Fruit fly (Drosophila melanogaster): ENCODE results near the gene Sec71.

Sec71 gene

DNA sequence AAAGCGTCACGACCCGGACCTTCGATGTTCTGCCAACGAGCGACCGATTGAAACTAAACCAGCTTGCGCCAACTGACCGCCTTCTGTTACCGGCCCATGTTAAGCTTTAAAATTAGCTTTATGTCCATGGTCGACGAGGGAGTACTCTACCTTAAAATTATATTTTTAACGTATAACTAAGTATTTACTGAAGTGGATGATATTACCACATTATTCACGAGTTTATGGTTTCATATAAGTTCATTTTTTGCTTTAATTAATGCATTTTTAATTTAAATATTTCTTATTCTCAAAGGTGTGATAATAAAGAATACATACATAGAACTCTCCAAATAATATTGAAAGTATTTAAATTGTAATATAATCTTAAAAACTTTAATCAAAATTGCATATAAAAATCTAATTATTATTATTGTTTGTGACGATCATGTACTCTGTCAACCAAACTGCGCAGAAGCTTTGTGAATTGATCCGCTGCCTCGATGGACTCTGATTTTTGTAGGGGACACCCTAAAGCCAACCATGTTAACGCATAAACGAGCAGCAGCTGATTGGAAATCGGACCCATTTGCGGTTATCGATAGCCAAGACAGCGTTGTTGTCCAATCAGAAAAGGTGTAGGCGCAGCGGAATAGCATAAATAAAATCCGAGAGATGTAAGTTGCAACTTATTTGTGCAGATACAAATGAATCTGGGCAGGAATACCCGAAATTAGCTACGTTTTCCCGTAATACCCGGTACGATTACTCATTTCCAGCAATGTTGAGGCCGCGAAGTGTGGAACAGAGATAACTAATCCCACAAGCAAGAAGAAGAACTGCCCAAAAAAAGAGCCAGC lies 13.0 kb upstream of the Sec71 start, which contains the start of the genes CG9008 and p38b:
CG9008 (minus strand) TSS at position 57 of the 839 bp plus-strand sequence.
p38b (plus strand) TSS at position 581 of the 839 bp plus-strand sequence.
- TF ChIP-seq CG32532 (GFP tag; IDR thresholded peaks at IDR 0.05) (peak; percentile 66), Nf-YC (tag; optimal IDR thresholded peaks at IDR 0.05) (peak; percentile 90), az2 (GFP tag; optimal IDR thresholded peaks at IDR 0.05) (peak; percentile 79), CG13894 (tag; optimal IDR thresholded peaks at IDR 0.05) (peak; percentile 48), CG17912 (GFP tag; optimal IDR thresholded peaks at IDR 0.05) (no peak), corto (GFP tag; optimal IDR thresholded peaks at IDR 0.05) (peak; percentile 52), ash1 (GFP tag; optimal IDR thresholded peaks at IDR 0.05) (no peak), HmgD (GFP tag; optimal IDR thresholded peaks at IDR 0.05) (no peak), D19B (GFP tag; optimal IDR thresholded peaks at IDR 0.05) (peak; percentile 77), ranshi (GFP tag; IDR thresholded peaks at IDR 0.05) (no peak; the same call in 1 of the 2 replicates), CG14014 (GFP tag; IDR thresholded peaks at IDR 0.05) (peak; percentile 30; the same call in 1 of the 2 replicates), Six4 (GFP tag; optimal IDR thresholded peaks at IDR 0.05) (peak; percentile 71), mam (GFP tag; optimal IDR thresholded peaks at IDR 0.05) (peak; percentile 46), CG3726 (GFP tag; IDR thresholded peaks at IDR 0.05) (no peak), gro (GFP tag; optimal IDR thresholded peaks at IDR 0.05) (no peak), croc (GFP tag; conservative IDR thresholded peaks at IDR 0.05) (peak; percentile 44; the same call in 1 of the 3 replicates), CG12219 (GFP tag; optimal IDR thresholded peaks at IDR 0.05) (peak; percentile 40), CG10979 (tag; optimal IDR thresholded peaks at IDR 0.05) (peak; percentile 83), Drgx (GFP tag; IDR thresholded peaks at IDR 0.05) (no peak), NC2β (GFP tag; optimal IDR thresholded peaks at IDR 0.05) (no peak), gcm2 (GFP tag; optimal IDR thresholded peaks at IDR 0.05) (peak; percentile 6), CG17186 (GFP tag; optimal IDR thresholded peaks at IDR 0.05) (peak; percentile 55), CG1233 (GFP tag; optimal IDR thresholded peaks at IDR 0.05) (peak; percentile 80), HLHmδ (GFP tag; optimal IDR thresholded peaks at IDR 0.05) (peak; percentile 19), Dbx (GFP tag; IDR thresholded peaks at IDR 0.05) (peak; percentile 72), CG12942 (GFP tag; optimal IDR thresholded peaks at IDR 0.05) (peak; percentile 46), dmrt99B (tag; optimal IDR thresholded peaks at IDR 0.05) (peak; percentile 89), CG4328 (GFP tag; optimal IDR thresholded peaks at IDR 0.05) (peak; percentile 81), Spps (tag; optimal IDR thresholded peaks at IDR 0.05) (peak; percentile 50), Antp (GFP tag; optimal IDR thresholded peaks at IDR 0.05) (peak; percentile 8), amos (GFP tag; IDR thresholded peaks at IDR 0.05; ENCODE audit: partially characterized antibody) (peak; percentile 52; the same call in 1 of the 2 replicates), mirr (GFP tag; optimal IDR thresholded peaks at IDR 0.05) (no peak), ERR (GFP tag; optimal IDR thresholded peaks at IDR 0.05) (no peak), C15 (GFP tag; IDR thresholded peaks at IDR 0.05) (no peak), Eip74EF (GFP tag; optimal IDR thresholded peaks at IDR 0.05) (peak in 1 of 2 experiments; percentile 89), her (GFP tag; optimal IDR thresholded peaks at IDR 0.05) (peak; percentile 99), CG18476 (GFP tag; optimal IDR thresholded peaks at IDR 0.05) (peak; percentile 72), MESR4 (GFP tag; optimal IDR thresholded peaks at IDR 0.05) (peak; percentile 70), pho (GFP tag; optimal IDR thresholded peaks at IDR 0.05) (peak; percentile 41), CG8924 (tag; optimal IDR thresholded peaks at IDR 0.05) (peak; percentile 93), Aef1 (GFP tag; IDR thresholded peaks at IDR 0.05) (peak; percentile 63; the same call in 2 of the 3 replicates), Adf1 (GFP tag; IDR thresholded peaks at IDR 0.05) (peak; percentile 23; the same call in 1 of the 2 replicates), Doc2 (GFP tag; IDR thresholded peaks at IDR 0.05) (no peak), chm (GFP tag; IDR thresholded peaks at IDR 0.05) (no peak), cas (GFP tag; IDR thresholded peaks at IDR 0.05) (no peak), dysf (GFP tag; IDR thresholded peaks at IDR 0.05) (peak; percentile 77), B-H2 (GFP tag; optimal IDR thresholded peaks at IDR 0.05) (peak; percentile 40), CG13123 (GFP tag; optimal IDR thresholded peaks at IDR 0.05) (peak; percentile 2), dm (GFP tag; optimal IDR thresholded peaks at IDR 0.05) (no peak)

Measured in whole organism, embryonic.